Worm (Caenorhabditis elegans) whole organism, L4 larva: ENCODE results near the gene lact-3.

Source experiments
- D1046.2 ChIP-seq: fragments of 200-800 bp; sonication (Bioruptor generic); IDR thresholded peaks from 2 replicates; pipeline ENCODE4 v1.3.6; 2022; ENCODE audit warnings: missing genetic modification characterization, missing compliant biosample characterization
- F10B5.3 ChIP-seq: sonication (generic microtip); optimal IDR thresholded peaks from 2 replicates; lab custom pipeline; 2016; ENCODE audit warnings: mild to moderate bottlenecking, missing genetic modification characterization, missing compliant biosample characterization
- F44E2.7 ChIP-seq: fragments of 200-800 bp; sonication (Bioruptor generic); IDR thresholded peaks from 2 replicates; pipeline ENCODE4 v2.1.2; 2022; ENCODE audit warnings: missing genetic modification characterization, missing compliant biosample characterization
- T20F7.1 ChIP-seq: fragments of 200-800 bp; sonication (Bioruptor generic); optimal IDR thresholded peaks from 2 replicates; lab custom pipeline; 2018; ENCODE audit warnings: mild to moderate bottlenecking, missing genetic modification characterization, missing compliant biosample characterization
- Y105C5A.15 ChIP-seq: fragments of 200-800 bp; sonication (Bioruptor generic); IDR thresholded peaks from 2 replicates; pipeline ENCODE4 v1.3.6; 2022; ENCODE audit warnings: missing genetic modification characterization, missing compliant biosample characterization
- ZK337.2 ChIP-seq: fragments of 200-800 bp; sonication (Bioruptor generic); IDR thresholded peaks from 2 replicates; pipeline ENCODE4 v1.3.6; 2022; ENCODE audit warnings: missing genetic modification reagents, missing genetic modification characterization, missing compliant biosample characterization
- ceh-44 ChIP-seq: fragments of 200-800 bp; sonication (Bioruptor generic); IDR thresholded peaks from 2 replicates; pipeline ENCODE4 v1.3.6; 2022; ENCODE audit warnings: missing genetic modification reagents, missing genetic modification characterization, missing compliant biosample characterization
- daf-16 ChIP-seq, 3 experiments: sonication (generic microtip); optimal IDR thresholded peaks; 2 replicates each; lab custom pipeline; 2016 to 2017; ENCODE audit warnings: missing genetic modification characterization in 3 of 3, missing genetic modification reagents in 3 of 3, mild to moderate bottlenecking in 2 of 3, missing compliant biosample characterization in 2 of 3, missing biosample characterization in 1 of 3, moderate library complexity in 1 of 3
- daf-19 ChIP-seq: fragments of 200-800 bp; sonication (Bioruptor generic); conservative IDR thresholded peaks from 2 replicates; pipeline ENCODE4 v1.3.6; 2022; ENCODE audit warnings: missing genetic modification characterization, missing compliant biosample characterization
- dmd-9 ChIP-seq: fragments of 200-800 bp; sonication (Bioruptor generic); IDR thresholded peaks from 2 replicates; pipeline ENCODE4 v1.3.6; 2022; ENCODE audit warnings: missing genetic modification reagents, missing genetic modification characterization, missing compliant biosample characterization
- dpl-1 ChIP-seq: fragments of 150-350 bp; optimal IDR thresholded peaks from 2 replicates; lab custom pipeline; 2014; ENCODE audit warnings: missing biosample characterization, missing genetic modification reagents, missing genetic modification characterization
- duxl-1 ChIP-seq: sonication (generic microtip); optimal IDR thresholded peaks from 2 replicates; lab custom pipeline; 2016; ENCODE audit warnings: mild to moderate bottlenecking, missing genetic modification characterization, moderate library complexity, missing compliant biosample characterization; ENCODE audit not compliant: poor library complexity
- egl-27 ChIP-seq: sonication (generic microtip); optimal IDR thresholded peaks from 3 replicates; lab custom pipeline; 2017; ENCODE audit warnings: missing biosample characterization, missing genetic modification reagents, missing genetic modification characterization
- gei-8 ChIP-seq: fragments of 200-800 bp; sonication (Bioruptor generic); optimal IDR thresholded peaks from 2 replicates; lab custom pipeline; 2018; ENCODE audit warnings: mild to moderate bottlenecking, missing genetic modification characterization, missing compliant biosample characterization
- hlh-11 ChIP-seq: fragments of 200-800 bp; sonication (Bioruptor generic); optimal IDR thresholded peaks from 2 replicates; lab custom pipeline; 2018; ENCODE audit warnings: mild to moderate bottlenecking, missing genetic modification characterization, missing compliant biosample characterization
- hmg-1.1 ChIP-seq: fragments of 200-800 bp; sonication (Bioruptor generic); IDR thresholded peaks from 2 replicates; pipeline ENCODE4 v1.3.6; 2022; ENCODE audit warnings: missing genetic modification reagents, missing genetic modification characterization, missing compliant biosample characterization
- lim-7 ChIP-seq: fragments of 200-800 bp; sonication (Bioruptor generic); IDR thresholded peaks from 2 replicates; pipeline ENCODE4 v1.3.6; 2022; ENCODE audit warnings: missing genetic modification characterization, missing compliant biosample characterization
- lsy-2 ChIP-seq, 2 experiments: fragments of 150-350 bp in 1 of 2; sonication (generic microtip) in 1 of 2; optimal IDR thresholded peaks; 2 replicates each; lab custom pipeline; 2014 to 2017; ENCODE audit warnings: missing biosample characterization in 2 of 2, missing genetic modification characterization in 2 of 2
- mes-2 ChIP-seq: sonication (generic microtip); optimal IDR thresholded peaks from 2 replicates; lab custom pipeline; 2016; ENCODE audit warnings: missing genotype, mild to moderate bottlenecking, missing genetic modification characterization, missing compliant biosample characterization; ENCODE audit not compliant: poor library complexity, severe bottlenecking
- nhr-111 ChIP-seq: fragments of 200-800 bp; sonication (Bioruptor generic); optimal IDR thresholded peaks from 2 replicates; lab custom pipeline; 2018; ENCODE audit warnings: mild to moderate bottlenecking, missing genetic modification characterization, missing compliant biosample characterization
- nhr-41 ChIP-seq: fragments of 200-800 bp; sonication (Bioruptor generic); IDR thresholded peaks from 2 replicates; pipeline ENCODE4 v1.3.6; 2022; ENCODE audit warnings: missing genetic modification reagents, missing genetic modification characterization, missing compliant biosample characterization
- nhr-6 ChIP-seq: fragments of 150-350 bp; optimal IDR thresholded peaks from 2 replicates; lab custom pipeline; 2014; ENCODE audit warnings: missing biosample characterization, missing genetic modification characterization
- nhr-76 ChIP-seq: fragments of 150-350 bp; optimal IDR thresholded peaks from 2 replicates; lab custom pipeline; 2014; ENCODE audit warnings: missing biosample characterization, missing genetic modification characterization
- nhr-77 ChIP-seq: fragments of 150-350 bp; optimal IDR thresholded peaks from 2 replicates; lab custom pipeline; 2014; ENCODE audit warnings: missing biosample characterization, missing genetic modification characterization
- pqm-1 ChIP-seq: sonication (generic microtip); optimal IDR thresholded peaks from 2 replicates; lab custom pipeline; 2017; ENCODE audit warnings: missing biosample characterization, missing genetic modification characterization
- saeg-2 ChIP-seq: fragments of 200-800 bp; sonication (Bioruptor generic); IDR thresholded peaks from 2 replicates; pipeline ENCODE4 v1.3.6; 2022; ENCODE audit warnings: missing genetic modification reagents, missing genetic modification characterization, missing compliant biosample characterization
- set-16 ChIP-seq: fragments of 200-800 bp; sonication (Bioruptor generic); IDR thresholded peaks from 2 replicates; pipeline ENCODE4 v1.3.6; 2022; ENCODE audit warnings: missing genetic modification reagents, missing genetic modification characterization, missing compliant biosample characterization
- skn-1 ChIP-seq: fragments of 150-350 bp; optimal IDR thresholded peaks from 2 replicates; lab custom pipeline; 2014; ENCODE audit warnings: missing biosample characterization, missing genetic modification characterization
- snpc-4 ChIP-seq: fragments of 150-350 bp; optimal IDR thresholded peaks from 2 replicates; lab custom pipeline; 2014; ENCODE audit warnings: missing biosample characterization, missing genetic modification characterization
- spr-1 ChIP-seq: sonication (generic microtip); optimal IDR thresholded peaks from 2 replicates; lab custom pipeline; 2016; ENCODE audit warnings: mild to moderate bottlenecking, missing genetic modification characterization, missing compliant biosample characterization
- unc-62 ChIP-seq, 3 experiments: fragments of 150-350 bp in 1 of 3; sonication (generic microtip); optimal IDR thresholded peaks in 2 of 3; peaks in 1 of 3; 1 replicate in 1 of 3; 2 replicates in 2 of 3; lab custom pipeline; 2014 to 2017; ENCODE audit warnings: missing biosample characterization in 3 of 3, missing genetic modification characterization in 3 of 3, missing genetic modification reagents in 3 of 3, missing genotype in 1 of 3
- vab-7 ChIP-seq: fragments of 200-800 bp; sonication (Bioruptor generic); IDR thresholded peaks from 2 replicates; pipeline ENCODE4 v1.3.6; 2022; ENCODE audit warnings: missing genetic modification reagents, missing genetic modification characterization, missing compliant biosample characterization
- zag-1 ChIP-seq: fragments of 150-350 bp; optimal IDR thresholded peaks from 2 replicates; lab custom pipeline; 2014; ENCODE audit warnings: missing biosample characterization, missing genetic modification characterization
- ztf-11 ChIP-seq: fragments of 150-350 bp; optimal IDR thresholded peaks from 2 replicates; lab custom pipeline; 2014; ENCODE audit warnings: missing biosample characterization, missing genetic modification characterization
- ztf-7 ChIP-seq: fragments of 150-350 bp; optimal IDR thresholded peaks from 2 replicates; lab custom pipeline; 2014; ENCODE audit warnings: missing biosample characterization, missing genetic modification characterization

lact-3 gene

ce11 chrII:10646901-10647566 is 10.4 kb downstream of the lact-3 start, which contains the start of gene M28.10:
Gene M28.10, plus strand, starts transcription at chrII:10647516.
- no peak for TF ChIP-seq egl-27 (tag; lab: Kevin White, UChicago)
- no peak for TF ChIP-seq nhr-41 (GFP tag; lab: Robert Waterston, UW)
- TF ChIP-seq hlh-11: peak; percentile 10
- TF ChIP-seq unc-62 (GFP tag; optimal IDR thresholded peaks at IDR 0.05 in 1 of 2; lab: Kevin White, UChicago): peak in 1 of 2 experiments; percentile 97
- no peak for TF ChIP-seq unc-62 (tag; optimal IDR thresholded peaks at IDR 0.05; lab: Kevin White, UChicago)
- TF ChIP-seq pqm-1: peak; percentile 15
- TF ChIP-seq duxl-1 (tag; lab: Kevin White, UChicago): no peak

ce11 chrII:10643403-10643802 is 14.1 kb downstream of the lact-3 start, which contains the start of gene M28.4:
Gene M28.4, plus strand, starts transcription at chrII:10643703.
- no peak for TF ChIP-seq gei-8 (GFP tag; lab: Kevin White, UChicago)
- TF ChIP-seq F44E2.7 (GFP tag; lab: Robert Waterston, UW): no peak
- TF ChIP-seq set-16 (GFP tag; lab: Robert Waterston, UW): no peak
- no peak for TF ChIP-seq ztf-11 (tag; lab: Kevin White, UChicago)
- TF ChIP-seq Y105C5A.15 (GFP tag; lab: Robert Waterston, UW): no peak
- no peak for TF ChIP-seq D1046.2
- TF ChIP-seq unc-62 (GFP tag; optimal IDR thresholded peaks at IDR 0.05 in 1 of 2; lab: Kevin White, UChicago): no peak
- no peak for TF ChIP-seq unc-62 (tag; optimal IDR thresholded peaks at IDR 0.05; lab: Kevin White, UChicago)
- no peak for TF ChIP-seq pqm-1
- no peak for TF ChIP-seq spr-1 (tag; lab: Kevin White, UChicago)
- TF ChIP-seq nhr-76 (tag; lab: Kevin White, UChicago): no peak
- no peak for TF ChIP-seq ztf-7 (tag; lab: Kevin White, UChicago)
- TF ChIP-seq skn-1 (tag; lab: Kevin White, UChicago): no peak
- no peak for TF ChIP-seq nhr-77 (tag; lab: Kevin White, UChicago)
- no peak for TF ChIP-seq snpc-4 (tag; lab: Kevin White, UChicago)
- TF ChIP-seq lim-7 (GFP tag; lab: Robert Waterston, UW): no peak

ce11 chrII:10639110-10639509 is 18.4 kb downstream of the lact-3 start, which contains the start of gene M28.9:
Gene M28.9, plus strand, starts transcription at chrII:10639410.
- TF ChIP-seq unc-62 (GFP tag; optimal IDR thresholded peaks at IDR 0.05 in 1 of 2; lab: Kevin White, UChicago): peak in 1 of 2 experiments; percentile 40
- TF ChIP-seq unc-62 (tag; optimal IDR thresholded peaks at IDR 0.05; lab: Kevin White, UChicago): no peak
- no peak for TF ChIP-seq lsy-2 (tag; optimal IDR thresholded peaks at IDR 0.05; lab: Kevin White, UChicago)

- peak; percentile 80; the same call in 1 of the 2 replicates for TF ChIP-seq set-16 (GFP tag; lab: Robert Waterston, UW)
Measured at ce11 chrII:10637681-10638080, 19.8 kb downstream of the lact-3 start.

ce11 chrII:10630944-10631343 is 26.5 kb downstream of the lact-3 start:
- TF ChIP-seq saeg-2 (GFP tag; lab: Robert Waterston, UW) (no peak), pqm-1 (peak; percentile 63)
- TF ChIP-seq, all 104 proteins: peak for 1

ce11 chrII:10627963-10628362 is 29.5 kb downstream of the lact-3 start, which contains the start of gene M28.8:
Gene M28.8, plus strand, starts transcription at chrII:10628263.
- TF ChIP-seq hmg-1.1 (GFP tag; lab: Robert Waterston, UW) (no peak), nhr-111 (GFP tag; lab: Kevin White, UChicago) (no peak), snpc-4 (tag; lab: Kevin White, UChicago) (no peak), dmd-9 (GFP tag; lab: Robert Waterston, UW) (no peak), T20F7.1 (GFP tag; lab: Kevin White, UChicago) (no peak), nhr-6 (tag; lab: Kevin White, UChicago) (no peak), ZK337.2 (GFP tag; lab: Robert Waterston, UW) (no peak), F10B5.3 (tag; lab: Kevin White, UChicago) (no peak), gei-8 (GFP tag; lab: Kevin White, UChicago) (no peak), ceh-44 (GFP tag; lab: Robert Waterston, UW) (no peak), mes-2 (tag; lab: Kevin White, UChicago) (no peak), dpl-1 (no peak), ztf-7 (tag; lab: Kevin White, UChicago) (no peak), daf-19 (GFP tag; lab: Robert Waterston, UW) (no peak), pqm-1 (no peak), zag-1 (tag; lab: Kevin White, UChicago) (no peak), daf-16 (GFP tag; optimal IDR thresholded peaks at IDR 0.05; lab: Kevin White, UChicago) (no peak), daf-16 (tag; optimal IDR thresholded peaks at IDR 0.05; lab: Kevin White, UChicago) (no peak), vab-7 (no peak)
